Fruit fly (Drosophila melanogaster): Measurements from ENCODE around the gene bbg.

DNA sequence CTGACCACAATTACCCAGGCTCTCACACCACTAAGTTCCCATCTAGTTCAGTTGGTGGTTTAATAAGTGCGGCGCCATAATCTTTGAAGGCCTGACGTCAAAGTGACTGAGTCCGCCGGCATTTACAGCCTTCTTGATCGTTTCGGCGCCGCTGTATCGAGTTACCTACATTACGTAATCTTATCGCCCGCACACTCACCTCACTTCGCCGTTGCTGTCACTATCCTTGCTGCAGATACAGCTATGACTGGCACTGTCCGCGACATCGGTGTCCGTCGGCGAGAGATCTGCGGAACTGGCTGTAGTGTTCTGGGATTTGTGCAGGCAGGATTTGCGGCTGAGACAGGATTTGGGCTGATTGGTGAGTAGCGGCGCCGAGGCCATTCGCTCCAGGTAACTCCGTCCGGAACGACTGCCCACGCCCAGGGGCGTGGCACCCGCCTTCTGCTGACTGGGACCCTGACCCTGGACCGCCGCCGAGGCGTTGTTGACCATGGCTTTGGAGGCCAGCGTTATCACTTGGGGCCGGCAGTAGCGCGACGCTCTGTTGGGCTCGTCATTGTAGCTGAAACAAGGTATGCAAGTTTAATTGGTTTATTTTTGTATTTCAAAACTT, 10.9 kb upstream of the bbg start:
- TF ChIP-seq CG6276 (GFP tag; optimal IDR thresholded peaks at IDR 0.05) (no peak), OdsH (GFP tag; optimal IDR thresholded peaks at IDR 0.05) (no peak), pdm3 (GFP tag; optimal IDR thresholded peaks at IDR 0.05) (no peak), Lpt (GFP tag; optimal IDR thresholded peaks at IDR 0.05) (no peak)

Data from whole organism, prepupa.